Fruit fly (Drosophila melanogaster): ENCODE data around the gene Daxx.

Daxx gene

DNA sequence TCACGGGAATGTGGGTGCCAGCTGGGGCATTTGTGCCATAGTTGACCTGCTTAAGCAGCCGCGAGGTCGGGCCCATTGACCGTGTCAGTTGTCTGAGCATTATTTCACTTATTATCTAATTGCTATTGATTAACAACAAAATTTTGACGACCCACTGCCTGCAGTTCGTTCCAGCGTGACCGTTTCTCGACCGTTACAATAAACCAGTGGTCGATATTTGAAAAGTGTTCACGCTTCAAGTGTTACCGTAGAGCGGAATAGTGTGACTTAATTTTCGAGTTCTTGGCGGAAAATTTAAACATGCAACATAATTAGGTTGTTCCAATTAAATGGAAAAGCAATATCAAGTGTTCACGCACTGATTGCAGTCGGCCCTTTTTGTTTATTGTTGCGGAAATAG, 13.2 kb upstream of the Daxx start, which contains the start of gene HemK1 (continued):
- peak; percentile 17 for TF ChIP-seq exex (tag; optimal IDR thresholded peaks at IDR 0.05)
- TF ChIP-seq YL-1 (GFP tag; optimal IDR thresholded peaks at IDR 0.05) = peak; percentile 69
- 0 out of 3 replicates have a peak, but pooled peaks have one; percentile 29 for TF ChIP-seq CG2199 (GFP tag; IDR thresholded peaks at IDR 0.05)
- no peak for TF ChIP-seq CG30403 (GFP tag; optimal IDR thresholded peaks at IDR 0.05)
- TF ChIP-seq run (tag; optimal IDR thresholded peaks at IDR 0.05) = no peak
- TF ChIP-seq gro (GFP tag; optimal IDR thresholded peaks at IDR 0.05) = peak; percentile 40
- peak; percentile 98 for TF ChIP-seq pzg (GFP tag; optimal IDR thresholded peaks at IDR 0.05)
- TF ChIP-seq CG7786 (GFP tag; optimal IDR thresholded peaks at IDR 0.05) = no peak
- TF ChIP-seq Eip74EF (GFP tag; optimal IDR thresholded peaks at IDR 0.05) = peak in 1 of 2 experiments; percentile 16
- TF ChIP-seq her (GFP tag; optimal IDR thresholded peaks at IDR 0.05) = peak; percentile 27
- TF ChIP-seq sna (GFP tag; IDR thresholded peaks at IDR 0.05; ENCODE audit: partially characterized antibody) = peak; percentile 7; the same call in 1 of the 2 replicates
- TF ChIP-seq knrl (GFP tag; IDR thresholded peaks at IDR 0.05; ENCODE audit: partially characterized antibody) = peak; percentile 60
- TF ChIP-seq BEAF-32 (GFP tag; optimal IDR thresholded peaks at IDR 0.05) = peak; percentile 69
- TF ChIP-seq nmo (GFP tag; optimal IDR thresholded peaks at IDR 0.05) = peak; percentile 43
- TF ChIP-seq Dad (GFP tag; optimal IDR thresholded peaks at IDR 0.05) = peak; percentile 21
- no peak for TF ChIP-seq Awh (GFP tag; IDR thresholded peaks at IDR 0.05)
- peak; percentile 38; the same call in 1 of the 2 replicates for TF ChIP-seq Dref (GFP tag; IDR thresholded peaks at IDR 0.05)
- TF ChIP-seq CG10979 (tag; optimal IDR thresholded peaks at IDR 0.05) = peak; percentile 16
- peak; percentile 45 for TF ChIP-seq CG17186 (GFP tag; optimal IDR thresholded peaks at IDR 0.05)
- peak; percentile 4 for TF ChIP-seq Hr3 (GFP tag; optimal IDR thresholded peaks at IDR 0.05)
- peak; percentile 83 for TF ChIP-seq Ets65A (GFP tag)
- TF ChIP-seq Pdp1 (GFP tag; optimal IDR thresholded peaks at IDR 0.05) = peak in 1 of 2 experiments; percentile 84
- TF ChIP-seq CG33213 (GFP tag; optimal IDR thresholded peaks at IDR 0.05) = peak; percentile 75
- peak; percentile 29 for TF ChIP-seq abd-A (tag; optimal IDR thresholded peaks at IDR 0.05)
- no peak for TF ChIP-seq sisA (GFP tag; IDR thresholded peaks at IDR 0.05)
- peak; percentile 19 for TF ChIP-seq chn (GFP tag; optimal IDR thresholded peaks at IDR 0.05)
- no peak for TF ChIP-seq D (optimal IDR thresholded peaks at IDR 0.05)
- no peak for TF ChIP-seq D (GFP tag; optimal IDR thresholded peaks at IDR 0.05)
- peak; percentile 59 for TF ChIP-seq trem (tag; optimal IDR thresholded peaks at IDR 0.05)
- peak; percentile 43 for TF ChIP-seq Lhr (GFP tag; optimal IDR thresholded peaks at IDR 0.05)
- TF ChIP-seq Rfx (GFP tag; IDR thresholded peaks at IDR 0.05) = peak; percentile 40; the same call in 1 of the 2 replicates
- TF ChIP-seq CG13624 (GFP tag; optimal IDR thresholded peaks at IDR 0.05) = peak; percentile 9
- TF ChIP-seq vnd (GFP tag; IDR thresholded peaks at IDR 0.05; ENCODE audit: partially characterized antibody) = no peak
- no peak for TF ChIP-seq CG17568 (GFP tag; optimal IDR thresholded peaks at IDR 0.05)
- peak; percentile 0 for TF ChIP-seq mirr (GFP tag; optimal IDR thresholded peaks at IDR 0.05)
- TF ChIP-seq Med (GFP tag) = peak; percentile 83
- peak; percentile 28 for TF ChIP-seq zen (tag; optimal IDR thresholded peaks at IDR 0.05)
- TF ChIP-seq HmgZ (tag; optimal IDR thresholded peaks at IDR 0.05) = peak; percentile 78
- TF ChIP-seq Doc2 (GFP tag; IDR thresholded peaks at IDR 0.05) = no peak
- TF ChIP-seq CTCF (GFP tag; optimal IDR thresholded peaks at IDR 0.05) = peak; percentile 42
- peak; percentile 4 for TF ChIP-seq p53 (GFP tag; optimal IDR thresholded peaks at IDR 0.05)
- TF ChIP-seq CG13894 (tag; optimal IDR thresholded peaks at IDR 0.05) = peak; percentile 26
- peak; percentile 45 for TF ChIP-seq NC2β (GFP tag; optimal IDR thresholded peaks at IDR 0.05)
- peak; percentile 66 for TF ChIP-seq CG13287 (GFP tag; IDR thresholded peaks at IDR 0.05; ENCODE audit: partially characterized antibody)
- peak; percentile 4 for TF ChIP-seq zfh2 (GFP tag; optimal IDR thresholded peaks at IDR 0.05)
- peak; percentile 14 for TF ChIP-seq Deaf1 (tag; optimal IDR thresholded peaks at IDR 0.05)
- no peak for TF ChIP-seq CG17359 (tag; optimal IDR thresholded peaks at IDR 0.05)
- peak; percentile 42 for TF ChIP-seq CG11504 (tag; optimal IDR thresholded peaks at IDR 0.05)
- TF ChIP-seq Scr (GFP tag; IDR thresholded peaks at IDR 0.05; ENCODE audit: partially characterized antibody) = peak; percentile 50
- TF ChIP-seq vvl (GFP tag; IDR thresholded peaks at IDR 0.05) = peak; percentile 41; the same call in 1 of the 2 replicates

Measured in whole organism, embryonic.